Worm (Caenorhabditis elegans) whole organism, L2 larva: ENCODE results near the gene Y41E3.7.

Experiments used
- C34F6.9 ChIP-seq: fragments of 150-350 bp; optimal IDR thresholded peaks from 2 replicates; lab custom pipeline; 2014; ENCODE audit warnings: missing biosample characterization, missing genetic modification characterization
- F13H6.1 ChIP-seq: sonication (generic microtip); optimal IDR thresholded peaks from 2 replicates; lab custom pipeline; 2016; ENCODE audit warnings: missing genetic modification characterization, missing compliant biosample characterization
- R02D3.7 ChIP-seq: fragments of 150-350 bp; optimal IDR thresholded peaks from 2 replicates; lab custom pipeline; 2014; ENCODE audit warnings: missing biosample characterization, missing genetic modification characterization
- Y55F3AM.14 ChIP-seq: fragments of 200-800 bp; sonication (Bioruptor generic); optimal IDR thresholded peaks from 2 replicates; lab custom pipeline; 2018; ENCODE audit warnings: mild to moderate bottlenecking, missing genetic modification characterization, missing compliant biosample characterization
- ZK546.5 ChIP-seq: sonication (generic microtip); optimal IDR thresholded peaks from 2 replicates; lab custom pipeline; 2017; ENCODE audit warnings: missing biosample characterization, missing genetic modification characterization
- alr-1 ChIP-seq: fragments of 150-350 bp; optimal IDR thresholded peaks from 2 replicates; lab custom pipeline; 2014; ENCODE audit warnings: missing biosample characterization, missing genetic modification characterization
- aly-2 ChIP-seq: fragments of 150-350 bp; optimal IDR thresholded peaks from 2 replicates; lab custom pipeline; 2014; ENCODE audit warnings: missing biosample characterization, missing genetic modification characterization
- ama-1 ChIP-seq: fragments of 150-350 bp; optimal IDR thresholded peaks from 2 replicates; lab custom pipeline; 2018; ENCODE audit warnings: inconsistent platforms
- blmp-1 ChIP-seq: sonication (generic microtip); optimal IDR thresholded peaks from 2 replicates; lab custom pipeline; 2017; ENCODE audit warnings: missing genetic modification characterization, mild to moderate bottlenecking, missing compliant biosample characterization, antibody characterized with exemption, moderate library complexity; ENCODE audit not compliant: insufficient read depth
- ceh-16 ChIP-seq: fragments of 150-350 bp; optimal IDR thresholded peaks from 2 replicates; lab custom pipeline; 2014; ENCODE audit warnings: missing biosample characterization, missing genetic modification characterization
- ceh-82 ChIP-seq: fragments of 150-350 bp; optimal IDR thresholded peaks from 2 replicates; lab custom pipeline; 2014; ENCODE audit warnings: missing biosample characterization, missing genetic modification characterization
- crh-2 ChIP-seq: sonication (generic microtip); optimal IDR thresholded peaks from 2 replicates; lab custom pipeline; 2017; ENCODE audit warnings: missing biosample characterization, missing genetic modification characterization
- dmd-4 ChIP-seq: sonication (generic microtip); optimal IDR thresholded peaks from 2 replicates; lab custom pipeline; 2017; ENCODE audit warnings: missing biosample characterization, missing genetic modification characterization
- egl-27 ChIP-seq: sonication (generic microtip); optimal IDR thresholded peaks from 3 replicates; lab custom pipeline; 2017; ENCODE audit warnings: missing biosample characterization, missing genetic modification reagents, missing genetic modification characterization
- elt-1 ChIP-seq: fragments of 150-350 bp; optimal IDR thresholded peaks from 2 replicates; lab custom pipeline; 2014; ENCODE audit warnings: missing biosample characterization, missing genetic modification characterization
- elt-3 ChIP-seq: sonication (generic microtip); optimal IDR thresholded peaks from 2 replicates; lab custom pipeline; 2017; ENCODE audit warnings: missing biosample characterization, missing genetic modification characterization
- fos-1 ChIP-seq: fragments of 150-350 bp; optimal IDR thresholded peaks from 2 replicates; lab custom pipeline; 2014; ENCODE audit warnings: missing biosample characterization, missing genetic modification characterization
- gmeb-1 ChIP-seq: fragments of 150-350 bp; optimal IDR thresholded peaks from 2 replicates; lab custom pipeline; 2014; ENCODE audit warnings: missing biosample characterization, missing genetic modification characterization
- lin-11 ChIP-seq: fragments of 150-350 bp; sonication (generic microtip); optimal IDR thresholded peaks from 2 replicates; lab custom pipeline; 2014; ENCODE audit warnings: missing biosample characterization, missing genetic modification characterization, inconsistent platforms, mixed read lengths
- lin-39 ChIP-seq: fragments of 150-350 bp; optimal IDR thresholded peaks from 2 replicates; lab custom pipeline; 2014; ENCODE audit warnings: missing biosample characterization, missing genetic modification reagents, missing genetic modification characterization
- lsy-2 ChIP-seq, 2 experiments: fragments of 150-350 bp in 1 of 2; sonication (generic microtip) in 1 of 2; optimal IDR thresholded peaks; 2 replicates each; lab custom pipeline; 2014 to 2017; ENCODE audit warnings: missing biosample characterization in 2 of 2, missing genetic modification characterization in 2 of 2
- mab-5 ChIP-seq: fragments of 150-350 bp; optimal IDR thresholded peaks from 2 replicates; lab custom pipeline; 2014; ENCODE audit warnings: missing biosample characterization, missing genetic modification characterization
- mbf-1 ChIP-seq: sonication (generic microtip); optimal IDR thresholded peaks from 2 replicates; lab custom pipeline; 2017; ENCODE audit warnings: missing biosample characterization, missing genetic modification characterization
- mdl-1 ChIP-seq, 2 experiments: fragments of 150-350 bp in 1 of 2; sonication (generic microtip) in 1 of 2; optimal IDR thresholded peaks; 2 replicates each; lab custom pipeline; 2017; ENCODE audit warnings: missing biosample characterization in 2 of 2, missing genetic modification characterization in 2 of 2
- nhr-10 ChIP-seq: sonication (generic microtip); optimal IDR thresholded peaks from 2 replicates; lab custom pipeline; 2017; ENCODE audit warnings: missing biosample characterization, missing genetic modification characterization
- nhr-11 ChIP-seq: fragments of 150-350 bp; optimal IDR thresholded peaks from 2 replicates; lab custom pipeline; 2014; ENCODE audit warnings: missing biosample characterization, missing genetic modification characterization
- nhr-12 ChIP-seq: fragments of 150-350 bp; optimal IDR thresholded peaks from 2 replicates; lab custom pipeline; 2014; ENCODE audit warnings: missing biosample characterization, missing genetic modification characterization
- nhr-129 ChIP-seq: fragments of 150-350 bp; optimal IDR thresholded peaks from 2 replicates; lab custom pipeline; 2014; ENCODE audit warnings: missing biosample characterization, missing genetic modification characterization
- nhr-23 ChIP-seq: fragments of 150-350 bp; optimal IDR thresholded peaks from 2 replicates; lab custom pipeline; 2014; ENCODE audit warnings: missing biosample characterization, missing genetic modification reagents, missing genetic modification characterization
- nhr-237 ChIP-seq: fragments of 150-350 bp; optimal IDR thresholded peaks from 2 replicates; lab custom pipeline; 2014; ENCODE audit warnings: missing biosample characterization, missing genetic modification characterization
- nhr-25 ChIP-seq: fragments of 150-350 bp; sonication (generic microtip); optimal IDR thresholded peaks from 3 replicates; lab custom pipeline; 2014; ENCODE audit warnings: missing biosample characterization, missing genetic modification characterization
- nhr-77 ChIP-seq: fragments of 150-350 bp; optimal IDR thresholded peaks from 2 replicates; lab custom pipeline; 2014; ENCODE audit warnings: missing biosample characterization, missing genetic modification characterization
- peb-1 ChIP-seq: fragments of 150-350 bp; optimal IDR thresholded peaks from 2 replicates; lab custom pipeline; 2014; ENCODE audit warnings: missing biosample characterization, missing genetic modification characterization
- sem-4 ChIP-seq: fragments of 150-350 bp; optimal IDR thresholded peaks from 2 replicates; lab custom pipeline; 2014; ENCODE audit warnings: missing biosample characterization, missing genetic modification reagents, missing genetic modification characterization
- skn-1 ChIP-seq: sonication (generic microtip); optimal IDR thresholded peaks from 2 replicates; lab custom pipeline; 2017; ENCODE audit warnings: missing biosample characterization, missing genetic modification characterization
- sma-3 ChIP-seq: sonication (generic microtip); optimal IDR thresholded peaks from 2 replicates; lab custom pipeline; 2016; ENCODE audit warnings: missing genetic modification reagents, missing genetic modification characterization, missing compliant biosample characterization
- sma-9 ChIP-seq, 2 experiments: fragments of 150-350 bp in 1 of 2; sonication (generic microtip) in 1 of 2; optimal IDR thresholded peaks; 2 replicates each; lab custom pipeline; 2014 to 2016; ENCODE audit warnings: missing genetic modification characterization in 2 of 2, mild to moderate bottlenecking in 1 of 2, missing biosample characterization in 1 of 2, missing compliant biosample characterization in 1 of 2, missing genetic modification reagents in 1 of 2, moderate library complexity in 1 of 2
- snpc-4 ChIP-seq: fragments of 150-350 bp; optimal IDR thresholded peaks from 2 replicates; lab custom pipeline; 2014; ENCODE audit warnings: missing biosample characterization, missing genetic modification characterization
- unc-39 ChIP-seq: fragments of 150-350 bp; optimal IDR thresholded peaks from 2 replicates; lab custom pipeline; 2014; ENCODE audit warnings: missing biosample characterization, missing genetic modification characterization
- unc-55 ChIP-seq: fragments of 150-350 bp; sonication (generic microtip); optimal IDR thresholded peaks from 3 replicates; lab custom pipeline; 2014; ENCODE audit warnings: missing biosample characterization, missing genetic modification reagents, missing genetic modification characterization
- unc-62 ChIP-seq: fragments of 150-350 bp; optimal IDR thresholded peaks from 2 replicates; lab custom pipeline; 2014; ENCODE audit warnings: missing biosample characterization, missing genetic modification reagents, missing genetic modification characterization
- zag-1 ChIP-seq: fragments of 150-350 bp; optimal IDR thresholded peaks from 2 replicates; lab custom pipeline; 2014; ENCODE audit warnings: missing biosample characterization, missing genetic modification characterization
- ztf-1 ChIP-seq: fragments of 200-800 bp; sonication (Bioruptor generic); conservative IDR thresholded peaks from 2 replicates; pipeline ENCODE4 v1.3.6; 2022; ENCODE audit warnings: missing genetic modification characterization, missing compliant biosample characterization
- ztf-11 ChIP-seq: sonication (generic microtip); optimal IDR thresholded peaks from 2 replicates; lab custom pipeline; 2017; ENCODE audit warnings: missing biosample characterization, missing genetic modification characterization
- ztf-4 ChIP-seq: fragments of 150-350 bp; optimal IDR thresholded peaks from 2 replicates; lab custom pipeline; 2014; ENCODE audit warnings: missing biosample characterization, missing genetic modification characterization

Y41E3.7 gene

ce11 chrIV:15027334-15027733 is 13.5 kb downstream of the Y41E3.7 start:
- no peak for TF ChIP-seq mab-5 (tag; lab: Kevin White, UChicago)
- TF ChIP-seq snpc-4 (tag; lab: Kevin White, UChicago), result no peak
- no peak for TF ChIP-seq lin-11 (tag; lab: Kevin White, UChicago)
- TF ChIP-seq unc-55 (GFP tag; lab: Kevin White, UChicago), result no peak
- no peak for TF ChIP-seq nhr-23
- TF ChIP-seq sma-3 (GFP tag; lab: Kevin White, UChicago), result no peak
- no peak for TF ChIP-seq unc-39 (tag; lab: Kevin White, UChicago)
- no peak for TF ChIP-seq zag-1

ce11 chrIV:15027884-15028283 is 14.0 kb downstream of the Y41E3.7 start:
- TF ChIP-seq mab-5 (tag; lab: Kevin White, UChicago), result no peak

ce11 chrIV:15028386-15028785 is 14.6 kb downstream of the Y41E3.7 start:
- TF ChIP-seq skn-1, result no peak
- TF ChIP-seq nhr-77 (tag; lab: Kevin White, UChicago), result no peak
- TF ChIP-seq sem-4 (tag; lab: Kevin White, UChicago), result no peak
- TF ChIP-seq ceh-82, result no peak
- no peak for TF ChIP-seq alr-1 (tag; lab: Kevin White, UChicago)
- no peak for TF ChIP-seq elt-1 (tag; lab: Kevin White, UChicago)
- TF ChIP-seq zag-1, result no peak
- no peak for TF ChIP-seq crh-2 (tag; lab: Kevin White, UChicago)
- TF ChIP-seq mdl-1 (tag; optimal IDR thresholded peaks at IDR 0.05; lab: Kevin White, UChicago), result no peak
- no peak for TF ChIP-seq lin-11 (tag; lab: Kevin White, UChicago)
- no peak for TF ChIP-seq nhr-12
- no peak for TF ChIP-seq ztf-4 (tag; lab: Kevin White, UChicago)
- TF ChIP-seq lin-39, result no peak
- TF ChIP-seq unc-39 (tag; lab: Kevin White, UChicago), result no peak
- no peak for TF ChIP-seq gmeb-1 (tag; lab: Kevin White, UChicago)
- TF ChIP-seq peb-1 (tag; lab: Kevin White, UChicago), result no peak

- TF ChIP-seq ama-1 (lab: Kevin White, UChicago) (no peak), ztf-11 (no peak), ceh-82 (no peak), crh-2 (tag; lab: Kevin White, UChicago) (no peak), ztf-1 (no peak), egl-27 (tag; lab: Kevin White, UChicago) (no peak), sma-3 (GFP tag; lab: Kevin White, UChicago) (no peak), nhr-25 (tag; lab: Kevin White, UChicago) (peak; percentile 6), elt-3 (no peak), nhr-77 (tag; lab: Kevin White, UChicago) (no peak), F13H6.1 (no peak), lin-39 (no peak), ZK546.5 (no peak), mdl-1 (tag; optimal IDR thresholded peaks at IDR 0.05; lab: Kevin White, UChicago) (peak in 1 of 2 experiments; percentile 8), mab-5 (tag; lab: Kevin White, UChicago) (no peak), nhr-23 (no peak), skn-1 (no peak), fos-1 (tag; lab: Kevin White, UChicago) (no peak), R02D3.7 (tag; lab: Kevin White, UChicago) (no peak), lin-11 (tag; lab: Kevin White, UChicago) (no peak), elt-1 (tag; lab: Kevin White, UChicago) (no peak), nhr-10 (tag; lab: Kevin White, UChicago) (no peak), zag-1 (no peak), sem-4 (tag; lab: Kevin White, UChicago) (no peak), nhr-11 (tag; lab: Kevin White, UChicago) (no peak), nhr-129 (tag; lab: Kevin White, UChicago) (peak; percentile 62), unc-39 (tag; lab: Kevin White, UChicago) (no peak), ceh-16 (no peak), nhr-237 (tag; lab: Kevin White, UChicago) (no peak), nhr-12 (no peak), aly-2 (no peak), mbf-1 (tag; lab: Kevin White, UChicago) (no peak), alr-1 (tag; lab: Kevin White, UChicago) (no peak), blmp-1 (no peak), gmeb-1 (tag; lab: Kevin White, UChicago) (peak; percentile 55), C34F6.9 (peak; percentile 16), dmd-4 (tag; lab: Kevin White, UChicago) (no peak), snpc-4 (tag; lab: Kevin White, UChicago) (no peak), ztf-4 (tag; lab: Kevin White, UChicago) (no peak), unc-62 (GFP tag; lab: Kevin White, UChicago) (no peak), lsy-2 (tag; optimal IDR thresholded peaks at IDR 0.05; lab: Kevin White, UChicago) (peak in 1 of 2 experiments; percentile 54), unc-55 (GFP tag; lab: Kevin White, UChicago) (peak; percentile 35), Y55F3AM.14 (no peak), sma-9 (GFP tag; optimal IDR thresholded peaks at IDR 0.05; lab: Kevin White, UChicago) (no peak), sma-9 (tag; optimal IDR thresholded peaks at IDR 0.05; lab: Kevin White, UChicago) (no peak), peb-1 (tag; lab: Kevin White, UChicago) (no peak)
These were observed 15.1 kb downstream of the Y41E3.7 start, which contains the start of gene Y41E3.8 for ce11 chrIV:15028891-15029290. Gene Y41E3.8, minus strand, starts transcription at chrIV:15028978.
